Worm (Caenorhabditis elegans) whole organism, L3 larva: ENCODE results near the gene mthf-1.

Experiments used
- ama-1 ChIP-seq: fragments of 150-350 bp; optimal IDR thresholded peaks from 2 replicates; lab custom pipeline; 2018
- ceh-82 ChIP-seq: fragments of 150-350 bp; optimal IDR thresholded peaks from 2 replicates; lab custom pipeline; 2014; ENCODE audit warnings: missing biosample characterization, missing genetic modification characterization
- elt-2 ChIP-seq: sonication (generic microtip); optimal IDR thresholded peaks from 2 replicates; lab custom pipeline; 2016; ENCODE audit warnings: missing genetic modification reagents, mild to moderate bottlenecking, missing genetic modification characterization, missing compliant biosample characterization
- eor-1 ChIP-seq, 2 experiments: fragments of 150-350 bp; optimal IDR thresholded peaks; 2 replicates each; lab custom pipeline; 2014 to 2018; ENCODE audit warnings: missing biosample characterization in 2 of 2, missing genetic modification characterization in 2 of 2
- fkh-2 ChIP-seq: fragments of 150-350 bp; optimal IDR thresholded peaks from 2 replicates; lab custom pipeline; 2014; ENCODE audit warnings: missing biosample characterization, missing genetic modification reagents, missing genetic modification characterization
- jun-1 ChIP-seq: fragments of 150-350 bp; optimal IDR thresholded peaks from 2 replicates; lab custom pipeline; 2014; ENCODE audit warnings: missing biosample characterization, missing genetic modification reagents, missing genetic modification characterization
- lin-39 ChIP-seq: fragments of 150-350 bp; optimal IDR thresholded peaks from 2 replicates; lab custom pipeline; 2018; ENCODE audit warnings: missing biosample characterization, missing genetic modification reagents, missing genetic modification characterization
- nhr-12 ChIP-seq: fragments of 150-350 bp; optimal IDR thresholded peaks from 2 replicates; lab custom pipeline; 2014; ENCODE audit warnings: missing biosample characterization, missing genetic modification characterization
- ztf-4 ChIP-seq: fragments of 150-350 bp; optimal IDR thresholded peaks from 2 replicates; lab custom pipeline; 2014; ENCODE audit warnings: missing biosample characterization, missing genetic modification characterization

DNA sequence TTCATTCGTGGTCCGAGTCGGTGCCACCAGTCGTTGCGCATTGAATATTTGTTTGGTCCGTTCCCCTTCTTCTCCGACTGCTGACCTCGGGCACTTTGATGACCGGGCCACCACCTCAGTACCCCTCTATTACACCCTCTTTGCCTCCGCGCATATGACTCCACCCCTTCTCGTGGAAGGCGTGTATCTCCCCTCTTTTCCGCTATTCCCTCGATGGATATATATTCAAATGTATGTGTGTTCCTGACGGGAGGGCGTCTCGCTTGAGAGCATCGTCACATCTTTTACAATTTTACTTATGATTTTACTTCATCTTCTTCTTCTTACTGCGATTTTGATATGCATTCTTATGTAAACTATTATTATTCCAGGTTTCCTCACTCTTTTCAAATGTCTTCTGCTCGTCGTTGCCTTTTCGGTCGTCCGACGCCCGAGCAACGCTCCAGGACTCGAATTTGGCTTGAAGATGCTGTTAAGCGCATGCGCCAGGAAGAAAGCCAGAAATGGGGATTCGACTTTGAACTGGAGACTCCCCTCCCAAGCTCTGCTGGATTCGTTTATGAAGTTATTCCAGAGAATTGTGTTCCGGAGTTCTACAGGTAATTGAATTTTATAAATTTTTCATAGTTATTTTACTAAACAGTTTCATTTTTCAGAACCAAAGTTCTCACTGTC lies 33.4 kb upstream of the mthf-1 start, which contains the start of gene cki-1:
- TF ChIP-seq jun-1 (tag; lab: Kevin White, UChicago) (no peak), elt-2 (tag; lab: Kevin White, UChicago) (no peak), fkh-2 (tag; lab: Kevin White, UChicago) (no peak), eor-1 (tag; optimal IDR thresholded peaks at IDR 0.05; lab: Kevin White, UChicago) (no peak), ceh-82 (tag; lab: Kevin White, UChicago) (no peak), nhr-12 (no peak), lin-39 (tag; lab: Kevin White, UChicago) (no peak), ama-1 (lab: Kevin White, UChicago) (no peak), ztf-4 (tag; lab: Kevin White, UChicago) (no peak)
